Fruit fly (Drosophila melanogaster) whole organism, embryonic: ENCODE results near the gene kz.
A peak's percentile ranks its signal among the peaks of the same experiment; 100 is the strongest.

Source experiments
- Atf-2 ChIP-seq: fragments of 200-800 bp; sonication (Bioruptor generic); optimal IDR thresholded peaks from 2 replicates; lab custom pipeline; 2016; ENCODE audit warnings: missing biosample characterization, missing genetic modification characterization
- Blimp-1 ChIP-seq: fragments of 200-800 bp; sonication (Bioruptor generic); optimal IDR thresholded peaks from 3 replicates; lab custom pipeline; 2018; ENCODE audit warnings: missing biosample characterization, missing genetic modification characterization, mild to moderate bottlenecking, moderate library complexity, missing genetic modification reagents
- CG11723 ChIP-seq: fragments of 200-800 bp; sonication (Bioruptor generic); optimal IDR thresholded peaks from 2 replicates; lab custom pipeline; 2017; ENCODE audit warnings: missing biosample characterization, mild to moderate bottlenecking, missing genetic modification characterization
- CG13296 ChIP-seq: fragments of 200-800 bp; sonication (Bioruptor generic); optimal IDR thresholded peaks from 3 replicates; lab custom pipeline; 2018; ENCODE audit warnings: missing biosample characterization, mild to moderate bottlenecking, missing genetic modification characterization
- CG14667 ChIP-seq: fragments of 200-800 bp; sonication (Bioruptor generic); IDR thresholded peaks from 2 replicates; pipeline ENCODE4 v1.3.6; 2022; ENCODE audit warnings: missing biosample characterization, missing genetic modification characterization
- CG17359 ChIP-seq: fragments of 200-800 bp; sonication (Bioruptor generic); optimal IDR thresholded peaks from 3 replicates; lab custom pipeline; 2018; ENCODE audit warnings: missing biosample characterization, mild to moderate bottlenecking, missing genetic modification characterization, moderate library complexity
- CG17829 ChIP-seq: fragments of 200-800 bp; optimal IDR thresholded peaks from 2 replicates; lab custom pipeline; 2019; ENCODE audit warnings: missing biosample characterization, mild to moderate bottlenecking, missing genetic modification characterization, moderate library complexity
- CG18011 ChIP-seq: fragments of 200-800 bp; sonication (Bioruptor generic); optimal IDR thresholded peaks from 2 replicates; lab custom pipeline; 2017; ENCODE audit warnings: missing biosample characterization, missing genetic modification characterization, mild to moderate bottlenecking, moderate library complexity, missing genotype
- CG18764 ChIP-seq: fragments of 200-800 bp; sonication (Bioruptor generic); optimal IDR thresholded peaks from 3 replicates; lab custom pipeline; 2016; ENCODE audit warnings: missing biosample characterization, missing genetic modification characterization
- CG2875 ChIP-seq: fragments of 200-800 bp; sonication (Bioruptor generic); optimal IDR thresholded peaks from 2 replicates; lab custom pipeline; 2017; ENCODE audit warnings: missing biosample characterization, mild to moderate bottlenecking, missing genetic modification characterization, missing genetic modification reagents
- CG31224 ChIP-seq: fragments of 200-800 bp; sonication (Bioruptor generic); IDR thresholded peaks from 2 replicates; pipeline ENCODE4 v1.3.6; 2022; ENCODE audit warnings: missing biosample characterization, missing genetic modification characterization
- CG3407 ChIP-seq: fragments of 200-800 bp; sonication (Bioruptor generic); optimal IDR thresholded peaks from 2 replicates; lab custom pipeline; 2018; ENCODE audit warnings: missing biosample characterization, mild to moderate bottlenecking, missing genetic modification characterization
- CG34422 ChIP-seq: fragments of 200-800 bp; sonication (Bioruptor generic); IDR thresholded peaks from 3 replicates; pipeline ENCODE4 v1.3.6; 2022; ENCODE audit warnings: missing biosample characterization, missing genetic modification characterization
- CG4360 ChIP-seq: fragments of 200-800 bp; sonication (Bioruptor generic); IDR thresholded peaks from 2 replicates; pipeline ENCODE4 v1.3.6; 2022; ENCODE audit warnings: missing biosample characterization, missing genetic modification characterization
- CG6813 ChIP-seq: fragments of 200-800 bp; sonication (Bioruptor generic); optimal IDR thresholded peaks from 2 replicates; lab custom pipeline; 2017; ENCODE audit warnings: missing biosample characterization, missing genetic modification characterization, mild to moderate bottlenecking, moderate library complexity, missing genetic modification reagents
- CG7928 ChIP-seq: fragments of 200-800 bp; sonication (Bioruptor generic); optimal IDR thresholded peaks from 2 replicates; lab custom pipeline; 2017; ENCODE audit warnings: missing biosample characterization, mild to moderate bottlenecking, missing genetic modification characterization
- CG7963 ChIP-seq: fragments of 200-800 bp; sonication (Bioruptor generic); IDR thresholded peaks from 3 replicates; pipeline ENCODE4 v1.3.6; 2022; ENCODE audit warnings: missing biosample characterization, missing genetic modification characterization; ENCODE audit not compliant: partially characterized antibody
- CG8290 ChIP-seq, 3 experiments: fragments of 200-800 bp; sonication (Bioruptor generic); optimal IDR thresholded peaks; 2 replicates each; lab custom pipeline; 2016 to 2019; ENCODE audit warnings: missing biosample characterization in 3 of 3, missing genetic modification characterization in 3 of 3, mild to moderate bottlenecking in 2 of 3, moderate library complexity in 1 of 3
- CrebB ChIP-seq: fragments of 200-800 bp; sonication (Bioruptor generic); optimal IDR thresholded peaks from 3 replicates; lab custom pipeline; 2018; ENCODE audit warnings: missing biosample characterization, mild to moderate bottlenecking, missing genetic modification characterization
- Dek ChIP-seq: fragments of 200-800 bp; sonication (Bioruptor generic); optimal IDR thresholded peaks from 3 replicates; lab custom pipeline; 2019; ENCODE audit warnings: missing biosample characterization, mild to moderate bottlenecking, missing genetic modification characterization, moderate library complexity
- Dip2 ChIP-seq: fragments of 200-800 bp; sonication (Bioruptor generic); IDR thresholded peaks from 2 replicates; pipeline ENCODE4 v1.3.6; 2022; ENCODE audit warnings: missing biosample characterization, missing genetic modification characterization
- Ets97D ChIP-seq: fragments of 200-800 bp; sonication (Bioruptor generic); optimal IDR thresholded peaks from 3 replicates; lab custom pipeline; 2016; ENCODE audit warnings: missing biosample characterization, missing genetic modification characterization
- H15 ChIP-seq: fragments of 200-800 bp; sonication (Bioruptor generic); IDR thresholded peaks from 3 replicates; pipeline ENCODE4 v1.3.6; 2022; ENCODE audit warnings: missing biosample characterization, missing genetic modification characterization
- HLH3B ChIP-seq: fragments of 200-800 bp; sonication (Bioruptor generic); IDR thresholded peaks from 2 replicates; pipeline ENCODE4 v1.3.6; 2022; ENCODE audit warnings: missing biosample characterization, missing genetic modification characterization
- Med ChIP-seq: fragments of 200-800 bp; sonication (Bioruptor generic); peaks from one replicate; lab custom pipeline; 2016; ENCODE audit warnings: missing biosample characterization, missing genetic modification characterization, mild to moderate bottlenecking, inconsistent platforms, moderate library complexity
- Pdp1 ChIP-seq, 2 experiments: fragments of 200-800 bp; sonication (Bioruptor generic); optimal IDR thresholded peaks; 3 replicates each; lab custom pipeline; 2016; ENCODE audit warnings: missing biosample characterization in 2 of 2, missing genetic modification characterization in 2 of 2, mild to moderate bottlenecking in 1 of 2, moderate library complexity in 1 of 2
- Poxn ChIP-seq: fragments of 200-800 bp; sonication (Bioruptor generic); IDR thresholded peaks from 2 replicates; pipeline ENCODE4 v1.3.6; 2022; ENCODE audit warnings: missing biosample characterization, missing genetic modification characterization
- Rx ChIP-seq: fragments of 200-800 bp; sonication (Bioruptor generic); IDR thresholded peaks from 2 replicates; pipeline ENCODE4 v1.3.6; 2022; ENCODE audit warnings: missing biosample characterization, missing genetic modification characterization
- ab ChIP-seq: fragments of 200-800 bp; sonication (Bioruptor generic); optimal IDR thresholded peaks from 2 replicates; lab custom pipeline; 2016; ENCODE audit warnings: missing biosample characterization, missing genetic modification characterization
- ap ChIP-seq: fragments of 200-800 bp; sonication (Bioruptor generic); IDR thresholded peaks from 2 replicates; pipeline ENCODE4 v1.3.6; 2022; ENCODE audit warnings: missing biosample characterization, missing genetic modification characterization
- bigmax ChIP-seq: fragments of 200-800 bp; sonication (Bioruptor generic); optimal IDR thresholded peaks from 2 replicates; lab custom pipeline; 2018; ENCODE audit warnings: missing biosample characterization, mild to moderate bottlenecking, missing genetic modification characterization
- bsh ChIP-seq, 2 experiments: fragments of 200-800 bp; sonication (Bioruptor generic); optimal IDR thresholded peaks; 2 replicates each; lab custom pipeline; 2017 to 2018; ENCODE audit warnings: mild to moderate bottlenecking in 2 of 2, missing biosample characterization in 2 of 2, missing genetic modification characterization in 2 of 2, moderate library complexity in 1 of 2
- ci ChIP-seq: fragments of 200-800 bp; sonication (Bioruptor generic); IDR thresholded peaks from 3 replicates; pipeline ENCODE4 v1.3.6; 2022; ENCODE audit warnings: missing biosample characterization, missing genetic modification characterization
- danr ChIP-seq: fragments of 200-800 bp; sonication (Bioruptor generic); IDR thresholded peaks from 2 replicates; pipeline ENCODE4 v1.3.6; 2022; ENCODE audit warnings: missing biosample characterization, missing genetic modification characterization
- en ChIP-seq: fragments of 200-800 bp; sonication (Bioruptor generic); optimal IDR thresholded peaks from 2 replicates; lab custom pipeline; 2016; ENCODE audit warnings: missing biosample characterization, missing genetic modification characterization
- ewg ChIP-seq: fragments of 200-800 bp; sonication (Bioruptor generic); optimal IDR thresholded peaks from 3 replicates; lab custom pipeline; 2017; ENCODE audit warnings: mild to moderate bottlenecking, missing biosample characterization, missing genetic modification reagents, missing genetic modification characterization
- exex ChIP-seq: fragments of 200-800 bp; sonication (Bioruptor generic); optimal IDR thresholded peaks from 4 replicates; lab custom pipeline; 2018; ENCODE audit warnings: missing biosample characterization, mild to moderate bottlenecking, missing genetic modification characterization, moderate library complexity
- fru ChIP-seq: fragments of >200 bp; optimal IDR thresholded peaks from 2 replicates; lab custom pipeline; 2017
- gce ChIP-seq: fragments of 200-800 bp; sonication (Bioruptor generic); IDR thresholded peaks from 3 replicates; pipeline ENCODE4 v1.3.6; 2022; ENCODE audit warnings: missing biosample characterization, missing genetic modification characterization
- gsb ChIP-seq: fragments of 200-800 bp; sonication (Bioruptor generic); IDR thresholded peaks from 2 replicates; pipeline ENCODE4 v1.3.6; 2022; ENCODE audit warnings: missing biosample characterization, missing genetic modification characterization
- kni ChIP-seq: fragments of 200-800 bp; sonication (Bioruptor generic); optimal IDR thresholded peaks from 3 replicates; lab custom pipeline; 2017; ENCODE audit warnings: mild to moderate bottlenecking, missing biosample characterization, missing genetic modification reagents, missing genetic modification characterization
- lilli ChIP-seq: fragments of 200-800 bp; sonication (Bioruptor generic); optimal IDR thresholded peaks from 3 replicates; lab custom pipeline; 2016; ENCODE audit warnings: missing biosample characterization, missing genetic modification characterization
- onecut ChIP-seq: fragments of 200-800 bp; sonication (Bioruptor generic); IDR thresholded peaks from 2 replicates; pipeline ENCODE4 v1.3.6; 2022; ENCODE audit warnings: missing biosample characterization, missing genetic modification characterization
- phol ChIP-seq: fragments of 200-800 bp; sonication (Bioruptor generic); optimal IDR thresholded peaks from 3 replicates; lab custom pipeline; 2018; ENCODE audit warnings: missing biosample characterization, mild to moderate bottlenecking, missing genetic modification characterization, moderate library complexity
- sim ChIP-seq: fragments of 200-800 bp; sonication (Bioruptor generic); IDR thresholded peaks from 2 replicates; pipeline ENCODE4 v1.3.6; 2022; ENCODE audit warnings: missing biosample characterization, missing genetic modification characterization
- sr ChIP-seq: fragments of 200-800 bp; sonication (Bioruptor generic); IDR thresholded peaks from 3 replicates; pipeline ENCODE4 v1.3.6; 2022; ENCODE audit warnings: missing biosample characterization, missing genetic modification characterization
- sug ChIP-seq: fragments of 200-800 bp; optimal IDR thresholded peaks from 2 replicates; lab custom pipeline; 2019; ENCODE audit warnings: missing biosample characterization, mild to moderate bottlenecking, missing genetic modification characterization, moderate library complexity
- tin ChIP-seq: fragments of 200-800 bp; sonication (Bioruptor generic); optimal IDR thresholded peaks from 3 replicates; lab custom pipeline; 2016; ENCODE audit warnings: missing biosample characterization, missing genetic modification characterization
- tna ChIP-seq: fragments of 200-800 bp; sonication (Bioruptor generic); IDR thresholded peaks from 2 replicates; pipeline ENCODE4 v1.3.6; 2022; ENCODE audit warnings: missing biosample characterization, missing genetic modification characterization; ENCODE audit not compliant: partially characterized antibody
- trh ChIP-seq: fragments of 200-800 bp; sonication (Bioruptor generic); optimal IDR thresholded peaks from 2 replicates; lab custom pipeline; 2016; ENCODE audit warnings: missing biosample characterization, missing genetic modification characterization

The kz gene

dm6 chrX:2193158-2193557 lies 48.7 kb downstream of the kz start (continued):
- TF ChIP-seq Pdp1 (GFP tag; optimal IDR thresholded peaks at IDR 0.05; lab: Kevin White, UChicago): peak in 1 of 2 experiments; percentile 54
- TF ChIP-seq Med (GFP tag; lab: Kevin White, UChicago): peak; percentile 50
- no peak for TF ChIP-seq CG8290 (GFP tag; optimal IDR thresholded peaks at IDR 0.05; lab: Kevin White, UChicago)
- peak in 1 of 2 experiments; percentile 8 for TF ChIP-seq CG8290 (tag; optimal IDR thresholded peaks at IDR 0.05; lab: Kevin White, UChicago)
- no peak for TF ChIP-seq tin (GFP tag; lab: Kevin White, UChicago)
- no peak for TF ChIP-seq CG18764
- no peak for TF ChIP-seq en (GFP tag; lab: Kevin White, UChicago)
- no peak for TF ChIP-seq Rx (GFP tag; lab: Robert Waterston, UW)
- TF ChIP-seq CG13296 (GFP tag; lab: Kevin White, UChicago): no peak
- no peak for TF ChIP-seq Atf-2

dm6 chrX:2191896-2192295 lies 49.9 kb downstream of the kz start:
- TF ChIP-seq CG7963 (no peak), phol (no peak), CG34422 (GFP tag; lab: Robert Waterston, UW) (no peak), Med (GFP tag; lab: Kevin White, UChicago) (peak; percentile 31), trh (GFP tag; lab: Kevin White, UChicago) (no peak), Dip2 (GFP tag; lab: Robert Waterston, UW) (no peak), ewg (no peak), CG4360 (GFP tag; lab: Robert Waterston, UW) (peak; percentile 40; the same call in 1 of the 2 replicates), CG17359 (peak; percentile 9), sr (GFP tag; lab: Robert Waterston, UW) (no peak), ap (GFP tag; lab: Robert Waterston, UW) (no peak), onecut (GFP tag; lab: Robert Waterston, UW) (no peak), CrebB (tag; lab: Kevin White, UChicago) (no peak), kni (GFP tag; lab: Kevin White, UChicago) (peak; percentile 20), CG31224 (GFP tag; lab: Robert Waterston, UW) (no peak), CG6813 (GFP tag; lab: Kevin White, UChicago) (peak; percentile 3), CG18011 (GFP tag; lab: Kevin White, UChicago) (no peak), CG11723 (no peak), fru (lab: Kevin White, UChicago) (no peak), bigmax (GFP tag; lab: Kevin White, UChicago) (no peak), tna (GFP tag; lab: Robert Waterston, UW) (no peak), Dek (tag; lab: Kevin White, UChicago) (no peak), Poxn (GFP tag; lab: Robert Waterston, UW) (no peak), ab (GFP tag; lab: Kevin White, UChicago) (no peak), Pdp1 (GFP tag; optimal IDR thresholded peaks at IDR 0.05; lab: Kevin White, UChicago) (peak in 1 of 2 experiments; percentile 24), sim (no peak), bsh (GFP tag; optimal IDR thresholded peaks at IDR 0.05; lab: Kevin White, UChicago) (peak in 1 of 2 experiments; percentile 20), CG17829 (tag; lab: Kevin White, UChicago) (no peak), HLH3B (peak; percentile 12; the same call in 1 of the 2 replicates), Ets97D (no peak), CG3407 (peak; percentile 27), lilli (GFP tag; lab: Kevin White, UChicago) (no peak), danr (no peak), exex (tag; lab: Kevin White, UChicago) (no peak), Blimp-1 (GFP tag; lab: Kevin White, UChicago) (peak; percentile 8), gce (GFP tag; lab: Robert Waterston, UW) (no peak), CG7928 (GFP tag; lab: Kevin White, UChicago) (no peak), CG14667 (GFP tag; lab: Robert Waterston, UW) (no peak), ci (GFP tag; lab: Robert Waterston, UW) (peak; percentile 72; the same call in 2 of the 3 replicates), gsb (GFP tag; lab: Robert Waterston, UW) (no peak), sug (tag; lab: Kevin White, UChicago) (peak; percentile 4), CG2875 (GFP tag; lab: Kevin White, UChicago) (peak; percentile 8), H15 (GFP tag; lab: Robert Waterston, UW) (no peak)
